Worm (Caenorhabditis elegans) whole organism, L4 larva: ENCODE data around the gene efhc-1.

Experiments
- D1046.2 ChIP-seq: fragments of 200-800 bp; sonication (Bioruptor generic); IDR thresholded peaks from 2 replicates; pipeline ENCODE4 v1.3.6; 2022; ENCODE audit warnings: missing genetic modification characterization, missing compliant biosample characterization
- F10B5.3 ChIP-seq: sonication (generic microtip); optimal IDR thresholded peaks from 2 replicates; lab custom pipeline; 2016; ENCODE audit warnings: mild to moderate bottlenecking, missing genetic modification characterization, missing compliant biosample characterization
- F44E2.7 ChIP-seq: fragments of 200-800 bp; sonication (Bioruptor generic); IDR thresholded peaks from 2 replicates; pipeline ENCODE4 v2.1.2; 2022; ENCODE audit warnings: missing genetic modification characterization, missing compliant biosample characterization
- F49E8.2 ChIP-seq: sonication (generic microtip); optimal IDR thresholded peaks from 2 replicates; lab custom pipeline; 2016; ENCODE audit warnings: missing compliant biosample characterization, mild to moderate bottlenecking, missing genetic modification characterization, borderline replicate concordance
- T20F7.1 ChIP-seq: fragments of 200-800 bp; sonication (Bioruptor generic); optimal IDR thresholded peaks from 2 replicates; lab custom pipeline; 2018; ENCODE audit warnings: mild to moderate bottlenecking, missing genetic modification characterization, missing compliant biosample characterization
- Y75B8A.6 ChIP-seq: fragments of 200-800 bp; sonication (Bioruptor generic); IDR thresholded peaks from 2 replicates; pipeline ENCODE4 v1.3.6; 2022; ENCODE audit warnings: missing genetic modification reagents, missing genetic modification characterization, missing compliant biosample characterization
- ZK337.2 ChIP-seq: fragments of 200-800 bp; sonication (Bioruptor generic); IDR thresholded peaks from 2 replicates; pipeline ENCODE4 v1.3.6; 2022; ENCODE audit warnings: missing genetic modification reagents, missing genetic modification characterization, missing compliant biosample characterization
- aly-2 ChIP-seq: sonication (generic microtip); optimal IDR thresholded peaks from 2 replicates; lab custom pipeline; 2018; ENCODE audit warnings: missing biosample characterization, missing genetic modification characterization
- arid-1 ChIP-seq: fragments of 200-800 bp; sonication (Bioruptor generic); conservative IDR thresholded peaks from 2 replicates; pipeline ENCODE4 v1.3.6; 2022; ENCODE audit warnings: missing genetic modification reagents, missing genetic modification characterization, missing compliant biosample characterization
- attf-4 ChIP-seq: sonication (generic microtip); optimal IDR thresholded peaks from 3 replicates; lab custom pipeline; 2017; ENCODE audit warnings: missing biosample characterization, missing genetic modification characterization
- ceh-44 ChIP-seq: fragments of 200-800 bp; sonication (Bioruptor generic); IDR thresholded peaks from 2 replicates; pipeline ENCODE4 v1.3.6; 2022; ENCODE audit warnings: missing genetic modification reagents, missing genetic modification characterization, missing compliant biosample characterization
- ceh-62 ChIP-seq: sonication (generic microtip); optimal IDR thresholded peaks from 2 replicates; lab custom pipeline; 2017; ENCODE audit warnings: missing biosample characterization, missing genetic modification characterization
- daf-12 ChIP-seq: fragments of 150-350 bp; optimal IDR thresholded peaks from 2 replicates; lab custom pipeline; 2014; ENCODE audit warnings: missing biosample characterization, missing genetic modification reagents, missing genetic modification characterization
- daf-16 ChIP-seq, 3 experiments: sonication (generic microtip); optimal IDR thresholded peaks; 2 replicates each; lab custom pipeline; 2016 to 2017; ENCODE audit warnings: missing genetic modification characterization in 3 of 3, missing genetic modification reagents in 3 of 3, mild to moderate bottlenecking in 2 of 3, missing compliant biosample characterization in 2 of 3, missing biosample characterization in 1 of 3, moderate library complexity in 1 of 3
- daf-19 ChIP-seq: fragments of 200-800 bp; sonication (Bioruptor generic); conservative IDR thresholded peaks from 2 replicates; pipeline ENCODE4 v1.3.6; 2022; ENCODE audit warnings: missing genetic modification characterization, missing compliant biosample characterization
- daf-8 ChIP-seq: fragments of 200-800 bp; sonication (Bioruptor generic); IDR thresholded peaks from 2 replicates; pipeline ENCODE4 v1.3.6; 2022; ENCODE audit warnings: missing genetic modification characterization, missing compliant biosample characterization
- dpl-1 ChIP-seq: fragments of 150-350 bp; optimal IDR thresholded peaks from 2 replicates; lab custom pipeline; 2014; ENCODE audit warnings: missing biosample characterization, missing genetic modification reagents, missing genetic modification characterization
- duxl-1 ChIP-seq: sonication (generic microtip); optimal IDR thresholded peaks from 2 replicates; lab custom pipeline; 2016; ENCODE audit warnings: mild to moderate bottlenecking, missing genetic modification characterization, moderate library complexity, missing compliant biosample characterization; ENCODE audit not compliant: poor library complexity
- dve-1 ChIP-seq: sonication (generic microtip); optimal IDR thresholded peaks from 2 replicates; lab custom pipeline; 2017; ENCODE audit warnings: antibody characterized with exemption, mild to moderate bottlenecking, missing genetic modification characterization, missing compliant biosample characterization; ENCODE audit not compliant: insufficient read depth
- egl-43 ChIP-seq: fragments of 200-800 bp; sonication (Bioruptor generic); IDR thresholded peaks from 2 replicates; pipeline ENCODE4 v1.3.6; 2022; ENCODE audit warnings: missing genetic modification reagents, missing genetic modification characterization, missing compliant biosample characterization
- fkh-10 ChIP-seq: fragments of 150-350 bp; optimal IDR thresholded peaks from 2 replicates; lab custom pipeline; 2014; ENCODE audit warnings: missing biosample characterization, missing genetic modification reagents, missing genetic modification characterization
- hif-1 ChIP-seq, 2 experiments: sonication (generic microtip); optimal IDR thresholded peaks; 2 replicates each; lab custom pipeline; 2016 to 2017; ENCODE audit warnings: missing compliant biosample characterization in 2 of 2, missing genetic modification characterization in 2 of 2, missing genetic modification reagents in 2 of 2, missing genotype in 2 of 2, mild to moderate bottlenecking in 1 of 2
- hlh-30 ChIP-seq: sonication (generic microtip); optimal IDR thresholded peaks from 2 replicates; lab custom pipeline; 2017; ENCODE audit warnings: antibody characterized with exemption, mild to moderate bottlenecking, missing genetic modification characterization, missing compliant biosample characterization; ENCODE audit not compliant: insufficient read depth
- lim-7 ChIP-seq: fragments of 200-800 bp; sonication (Bioruptor generic); IDR thresholded peaks from 2 replicates; pipeline ENCODE4 v1.3.6; 2022; ENCODE audit warnings: missing genetic modification characterization, missing compliant biosample characterization
- lin-1 ChIP-seq: fragments of 200-800 bp; sonication (Bioruptor generic); IDR thresholded peaks from 2 replicates; pipeline ENCODE4 v1.3.6; 2022; ENCODE audit warnings: missing genetic modification reagents, missing genetic modification characterization, missing compliant biosample characterization
- lin-29 ChIP-seq: fragments of 200-800 bp; sonication (Bioruptor generic); IDR thresholded peaks from 2 replicates; pipeline ENCODE4 v1.3.6; 2022; ENCODE audit warnings: missing genetic modification reagents, missing genetic modification characterization, missing compliant biosample characterization
- lir-3 ChIP-seq: sonication (generic microtip); optimal IDR thresholded peaks from 2 replicates; lab custom pipeline; 2016; ENCODE audit warnings: mild to moderate bottlenecking, missing genetic modification characterization, missing compliant biosample characterization
- madf-9 ChIP-seq: fragments of 200-800 bp; sonication (Bioruptor generic); conservative IDR thresholded peaks from 2 replicates; pipeline ENCODE4 v1.3.6; 2022; ENCODE audit warnings: missing genetic modification reagents, missing genetic modification characterization, missing compliant biosample characterization
- mdl-1 ChIP-seq, 2 experiments: fragments of 150-350 bp in 1 of 2; sonication (generic microtip) in 1 of 2; optimal IDR thresholded peaks; 2 replicates each; lab custom pipeline; 2014 to 2017; ENCODE audit warnings: missing biosample characterization in 2 of 2, missing genetic modification characterization in 2 of 2
- mdt-29 ChIP-seq: fragments of 200-800 bp; sonication (Bioruptor generic); IDR thresholded peaks from 2 replicates; pipeline ENCODE4 v1.3.6; 2022; ENCODE audit warnings: missing genetic modification reagents, missing genetic modification characterization, missing compliant biosample characterization
- mep-1 ChIP-seq: fragments of 150-350 bp; sonication (generic microtip); optimal IDR thresholded peaks from 3 replicates; lab custom pipeline; 2014; ENCODE audit warnings: missing biosample characterization, missing genetic modification characterization
- mxl-3 ChIP-seq: fragments of 200-800 bp; sonication (Bioruptor generic); optimal IDR thresholded peaks from 2 replicates; lab custom pipeline; 2018; ENCODE audit warnings: mild to moderate bottlenecking, missing genetic modification characterization, missing compliant biosample characterization
- nhr-102 ChIP-seq: sonication (generic microtip); optimal IDR thresholded peaks from 2 replicates; lab custom pipeline; 2016; ENCODE audit warnings: mild to moderate bottlenecking, missing genetic modification characterization, moderate library complexity, missing compliant biosample characterization
- nhr-28 ChIP-seq: fragments of 150-350 bp; optimal IDR thresholded peaks from 2 replicates; lab custom pipeline; 2014; ENCODE audit warnings: missing biosample characterization, missing genetic modification characterization
- nhr-41 ChIP-seq: fragments of 200-800 bp; sonication (Bioruptor generic); IDR thresholded peaks from 2 replicates; pipeline ENCODE4 v1.3.6; 2022; ENCODE audit warnings: missing genetic modification reagents, missing genetic modification characterization, missing compliant biosample characterization
- nhr-42 ChIP-seq: fragments of 200-800 bp; sonication (Bioruptor generic); IDR thresholded peaks from 2 replicates; pipeline ENCODE4 v1.3.6; 2022; ENCODE audit warnings: missing genetic modification characterization, missing compliant biosample characterization
- nhr-48 ChIP-seq: sonication (generic microtip); optimal IDR thresholded peaks from 2 replicates; lab custom pipeline; 2016; ENCODE audit warnings: mild to moderate bottlenecking, missing genetic modification characterization, missing compliant biosample characterization
- pha-4 ChIP-seq, 2 experiments: fragments of 150-350 bp in 1 of 2; fragments of 200-800 bp in 1 of 2; sonication (Bioruptor generic) in 1 of 2; IDR thresholded peaks in 1 of 2; optimal IDR thresholded peaks in 1 of 2; 2 replicates each; pipeline versions ENCODE4 v1.3.6 to Lab custom; 2014 to 2022; ENCODE audit warnings: missing genetic modification characterization in 2 of 2, missing genetic modification reagents in 2 of 2, missing biosample characterization in 1 of 2, missing compliant biosample characterization in 1 of 2
- rbr-2 ChIP-seq: sonication (generic microtip); optimal IDR thresholded peaks from 2 replicates; lab custom pipeline; 2016; ENCODE audit warnings: missing genotype, missing genetic modification characterization, missing compliant biosample characterization
- sdz-12 ChIP-seq: fragments of 200-800 bp; sonication (Bioruptor generic); optimal IDR thresholded peaks from 2 replicates; lab custom pipeline; 2018; ENCODE audit warnings: mild to moderate bottlenecking, missing genetic modification characterization, missing compliant biosample characterization
- set-16 ChIP-seq: fragments of 200-800 bp; sonication (Bioruptor generic); IDR thresholded peaks from 2 replicates; pipeline ENCODE4 v1.3.6; 2022; ENCODE audit warnings: missing genetic modification reagents, missing genetic modification characterization, missing compliant biosample characterization
- snpc-1.2 ChIP-seq: fragments of 200-800 bp; sonication (Bioruptor generic); IDR thresholded peaks from 2 replicates; pipeline ENCODE4 v1.3.6; 2022; ENCODE audit warnings: missing genetic modification reagents, missing genetic modification characterization, missing compliant biosample characterization
- spr-1 ChIP-seq: sonication (generic microtip); optimal IDR thresholded peaks from 2 replicates; lab custom pipeline; 2016; ENCODE audit warnings: mild to moderate bottlenecking, missing genetic modification characterization, missing compliant biosample characterization
- tag-97 ChIP-seq: fragments of 200-800 bp; sonication (Bioruptor generic); IDR thresholded peaks from 2 replicates; pipeline ENCODE4 v1.3.6; 2022; ENCODE audit warnings: missing genetic modification characterization, missing compliant biosample characterization
- tra-1 ChIP-seq: fragments of 200-800 bp; sonication (Bioruptor generic); IDR thresholded peaks from 2 replicates; pipeline ENCODE4 v1.3.6; 2022; ENCODE audit warnings: missing genetic modification reagents, missing genetic modification characterization, missing compliant biosample characterization
- unc-130 ChIP-seq: sonication (generic microtip); optimal IDR thresholded peaks from 2 replicates; lab custom pipeline; 2016; ENCODE audit warnings: missing genetic modification reagents, missing genetic modification characterization, missing compliant biosample characterization
- unc-62 ChIP-seq, 3 experiments: fragments of 150-350 bp in 1 of 3; sonication (generic microtip); optimal IDR thresholded peaks in 2 of 3; peaks in 1 of 3; 1 replicate in 1 of 3; 2 replicates in 2 of 3; lab custom pipeline; 2014 to 2017; ENCODE audit warnings: missing biosample characterization in 3 of 3, missing genetic modification characterization in 3 of 3, missing genetic modification reagents in 3 of 3, missing genotype in 1 of 3
- zip-2 ChIP-seq: fragments of 150-350 bp; optimal IDR thresholded peaks from 2 replicates; lab custom pipeline; 2014; ENCODE audit warnings: missing biosample characterization, missing genetic modification characterization

efhc-1 gene

ce11 chrX:10332035-10332614, 26.1 kb upstream of the efhc-1 start (continued):
- peak; percentile 54 for TF ChIP-seq dve-1 (tag; lab: Kevin White, UChicago)
- no peak for TF ChIP-seq lir-3 (tag; lab: Kevin White, UChicago)
- TF ChIP-seq snpc-1.2 (GFP tag; lab: Robert Waterston, UW) = no peak
- no peak for TF ChIP-seq lim-7 (GFP tag; lab: Robert Waterston, UW)
- TF ChIP-seq T20F7.1 = peak; percentile 55
- no peak for TF ChIP-seq sdz-12 (GFP tag; lab: Kevin White, UChicago)
- 0 out of 2 replicates have a peak, but pooled peaks have one; percentile 19 for TF ChIP-seq lin-1 (GFP tag; lab: Robert Waterston, UW)
- TF ChIP-seq attf-4 (tag; lab: Kevin White, UChicago) = no peak
- no peak for TF ChIP-seq dpl-1 (GFP tag; lab: Kevin White, UChicago)
- no peak for TF ChIP-seq daf-8
- TF ChIP-seq pha-4 (GFP tag; IDR thresholded peaks at IDR 0.05; lab: Robert Waterston, UW) = no peak
- TF ChIP-seq pha-4 (tag; optimal IDR thresholded peaks at IDR 0.05; lab: Kevin White, UChicago) = no peak
- no peak for TF ChIP-seq aly-2 (tag; lab: Kevin White, UChicago)
- peak; percentile 24 for TF ChIP-seq tra-1 (GFP tag; lab: Robert Waterston, UW)
- TF ChIP-seq daf-12 (tag; lab: Kevin White, UChicago) = no peak
- TF ChIP-seq rbr-2 (tag; lab: Kevin White, UChicago) = no peak
- peak; percentile 57 for TF ChIP-seq nhr-28 (tag; lab: Kevin White, UChicago)
- TF ChIP-seq F10B5.3 (tag; lab: Kevin White, UChicago) = no peak
- TF ChIP-seq mdl-1 (tag; optimal IDR thresholded peaks at IDR 0.05; lab: Kevin White, UChicago) = peak; percentile 77 to 88
- TF ChIP-seq D1046.2 = no peak
- no peak for TF ChIP-seq nhr-42
- peak; percentile 12 for TF ChIP-seq spr-1 (tag; lab: Kevin White, UChicago)
- TF ChIP-seq F44E2.7 (GFP tag; lab: Robert Waterston, UW) = no peak
- TF ChIP-seq daf-16 (GFP tag; optimal IDR thresholded peaks at IDR 0.05; lab: Kevin White, UChicago) = no peak
- peak; percentile 17 for TF ChIP-seq daf-16 (tag; optimal IDR thresholded peaks at IDR 0.05; lab: Kevin White, UChicago)
- TF ChIP-seq unc-62 (GFP tag; optimal IDR thresholded peaks at IDR 0.05 in 1 of 2; lab: Kevin White, UChicago) = peak in 1 of 2 experiments; percentile 38
- TF ChIP-seq unc-62 (tag; optimal IDR thresholded peaks at IDR 0.05; lab: Kevin White, UChicago) = no peak
- TF ChIP-seq lin-29 (GFP tag; lab: Robert Waterston, UW) = no peak
- TF ChIP-seq hif-1 (tag; optimal IDR thresholded peaks at IDR 0.05; lab: Kevin White, UChicago) = peak in 1 of 2 experiments; percentile 25
- no peak for TF ChIP-seq fkh-10 (GFP tag; lab: Kevin White, UChicago)
- peak; percentile 35 for TF ChIP-seq hlh-30 (tag; lab: Kevin White, UChicago)
- peak; percentile 64 for TF ChIP-seq mxl-3 (GFP tag; lab: Kevin White, UChicago)
- TF ChIP-seq ZK337.2 (GFP tag; lab: Robert Waterston, UW) = no peak
- TF ChIP-seq arid-1 (GFP tag; lab: Robert Waterston, UW) = no peak
- no peak for TF ChIP-seq daf-19
- TF ChIP-seq ceh-44 (GFP tag; lab: Robert Waterston, UW) = no peak
- TF ChIP-seq duxl-1 (tag; lab: Kevin White, UChicago) = peak; percentile 24
- TF ChIP-seq nhr-102 = no peak
- no peak for TF ChIP-seq zip-2 (tag; lab: Kevin White, UChicago)
- TF ChIP-seq egl-43 (GFP tag; lab: Robert Waterston, UW) = no peak
- TF ChIP-seq nhr-41 (GFP tag; lab: Robert Waterston, UW) = no peak
- TF ChIP-seq madf-9 = no peak
- no peak for TF ChIP-seq F49E8.2 (tag; lab: Kevin White, UChicago)
- no peak for TF ChIP-seq ceh-62
- peak; percentile 38 for TF ChIP-seq mep-1 (tag; lab: Kevin White, UChicago)
- TF ChIP-seq nhr-48 (tag; lab: Kevin White, UChicago) = peak; percentile 80
- no peak for TF ChIP-seq mdt-29 (GFP tag; lab: Robert Waterston, UW)
- no peak for TF ChIP-seq Y75B8A.6
- peak; percentile 51 for TF ChIP-seq set-16 (GFP tag; lab: Robert Waterston, UW)
- no peak for TF ChIP-seq unc-130 (GFP tag; lab: Kevin White, UChicago)
- no peak for TF ChIP-seq tag-97 (GFP tag; lab: Robert Waterston, UW)
